Fruit fly (Drosophila melanogaster): ENCODE results near the gene HIP.

The HIP gene

dm6 chrX:3777236-3777635 is 21.7 kb upstream of the HIP start:
- TF ChIP-seq Ssrp (tag; optimal IDR thresholded peaks at IDR 0.05) (no peak), Dad (GFP tag; optimal IDR thresholded peaks at IDR 0.05) (peak; percentile 34), Blimp-1 (GFP tag; optimal IDR thresholded peaks at IDR 0.05) (peak; percentile 84), odd (GFP tag; optimal IDR thresholded peaks at IDR 0.05) (peak; percentile 65), sqz (GFP tag; optimal IDR thresholded peaks at IDR 0.05) (peak; percentile 91), unc-4 (GFP tag; IDR thresholded peaks at IDR 0.05; ENCODE audit: partially characterized antibody) (no peak), gcm2 (GFP tag; optimal IDR thresholded peaks at IDR 0.05) (peak; percentile 27), CG15269 (tag; optimal IDR thresholded peaks at IDR 0.05) (peak; percentile 30), sens (GFP tag) (peak; percentile 90), ato (GFP tag; IDR thresholded peaks at IDR 0.05; ENCODE audit: partially characterized antibody) (peak; percentile 31; the same call in 1 of the 2 replicates), croc (GFP tag; conservative IDR thresholded peaks at IDR 0.05) (no peak; the same call in 2 of the 3 replicates), knrl (GFP tag; IDR thresholded peaks at IDR 0.05; ENCODE audit: partially characterized antibody) (no peak), nerfin-1 (tag; optimal IDR thresholded peaks at IDR 0.05) (peak; percentile 71), ttk (GFP tag; IDR thresholded peaks at IDR 0.05) (no peak), CG7839 (tag; optimal IDR thresholded peaks at IDR 0.05) (no peak), CG16813 (GFP tag; IDR thresholded peaks at IDR 0.05; ENCODE audit: partially characterized antibody) (no peak), CG8281 (tag; optimal IDR thresholded peaks at IDR 0.05) (peak; percentile 9), tna (GFP tag; IDR thresholded peaks at IDR 0.05; ENCODE audit: partially characterized antibody) (no peak), seq (GFP tag; IDR thresholded peaks at IDR 0.05) (no peak), Sin3A (optimal IDR thresholded peaks at IDR 0.05) (no peak), Mad (GFP tag; optimal IDR thresholded peaks at IDR 0.05) (peak; percentile 46), ase (GFP tag; IDR thresholded peaks at IDR 0.05) (no peak), Nf-YC (tag; optimal IDR thresholded peaks at IDR 0.05) (peak; percentile 33), prd (optimal IDR thresholded peaks at IDR 0.05) (no peak), prd (GFP tag; IDR thresholded peaks at IDR 0.05) (0 out of 3 replicates have a peak, but pooled peaks have one; percentile 8), Sox102F (GFP tag; optimal IDR thresholded peaks at IDR 0.05) (peak; percentile 19), sug (tag; optimal IDR thresholded peaks at IDR 0.05) (peak; percentile 46), nmo (GFP tag; optimal IDR thresholded peaks at IDR 0.05) (peak; percentile 0), CG9876 (GFP tag; optimal IDR thresholded peaks at IDR 0.05) (no peak), Mrtf (GFP tag; IDR thresholded peaks at IDR 0.05) (no peak), Lhr (GFP tag; optimal IDR thresholded peaks at IDR 0.05) (peak; percentile 68), yki (optimal IDR thresholded peaks at IDR 0.05) (peak; percentile 16), ham (GFP tag; IDR thresholded peaks at IDR 0.05) (no peak), CG3163 (GFP tag; optimal IDR thresholded peaks at IDR 0.05) (peak; percentile 64), vnd (GFP tag; IDR thresholded peaks at IDR 0.05; ENCODE audit: partially characterized antibody) (0 out of 3 replicates have a peak, but pooled peaks have one; percentile 23), CG2875 (GFP tag; optimal IDR thresholded peaks at IDR 0.05) (peak; percentile 59), cas (GFP tag; IDR thresholded peaks at IDR 0.05) (no peak), ap (GFP tag; IDR thresholded peaks at IDR 0.05) (no peak), Dref (GFP tag; IDR thresholded peaks at IDR 0.05) (no peak), CG12942 (GFP tag; optimal IDR thresholded peaks at IDR 0.05) (peak; percentile 15), Trl (optimal IDR thresholded peaks at IDR 0.05) (peak; percentile 77 to 88), Trl (GFP tag; optimal IDR thresholded peaks at IDR 0.05) (peak; percentile 73), CG4854 (GFP tag; optimal IDR thresholded peaks at IDR 0.05) (peak; percentile 6), tgo (GFP tag; IDR thresholded peaks at IDR 0.05) (no peak), CG1792 (GFP tag; optimal IDR thresholded peaks at IDR 0.05) (peak; percentile 36), CG6791 (GFP tag; IDR thresholded peaks at IDR 0.05; ENCODE audit: partially characterized antibody) (no peak), CG2199 (GFP tag; IDR thresholded peaks at IDR 0.05) (peak; percentile 55; the same call in 2 of the 3 replicates), CG18619 (GFP tag; optimal IDR thresholded peaks at IDR 0.05) (peak; percentile 64), CG7357 (GFP tag; IDR thresholded peaks at IDR 0.05) (no peak), CG4820 (GFP tag; optimal IDR thresholded peaks at IDR 0.05) (no peak), CG30431 (GFP tag; optimal IDR thresholded peaks at IDR 0.05) (no peak), Kr (GFP tag; optimal IDR thresholded peaks at IDR 0.05) (no peak)
